Worm (Caenorhabditis elegans) whole organism, young adult: ENCODE data around the gene rnf-113.

ENCODE experiments used
- B0019.2 ChIP-seq: fragments of 200-800 bp; sonication (Bioruptor generic); conservative IDR thresholded peaks from 2 replicates; pipeline ENCODE4 v1.3.6; 2022; ENCODE audit warnings: missing genetic modification reagents, missing genetic modification characterization, missing compliant biosample characterization
- B0336.3 ChIP-seq: fragments of 200-800 bp; sonication (Bioruptor generic); IDR thresholded peaks from 2 replicates; pipeline ENCODE4 v1.3.6; 2022; ENCODE audit warnings: missing genetic modification characterization, missing compliant biosample characterization
- C17E4.6 ChIP-seq: fragments of 200-800 bp; sonication (Bioruptor generic); IDR thresholded peaks from 2 replicates; pipeline ENCODE4 v1.3.6; 2022; ENCODE audit warnings: missing genetic modification reagents, missing genetic modification characterization, missing compliant biosample characterization
- D2030.7 ChIP-seq: fragments of 200-800 bp; sonication (Bioruptor generic); IDR thresholded peaks from 2 replicates; pipeline ENCODE4 v1.3.6; 2022; ENCODE audit warnings: missing genetic modification reagents, missing genetic modification characterization, missing compliant biosample characterization
- F22D6.2 ChIP-seq: sonication (generic microtip); optimal IDR thresholded peaks from 2 replicates; lab custom pipeline; 2016; ENCODE audit warnings: mild to moderate bottlenecking, missing genetic modification characterization, missing compliant biosample characterization
- F37B4.10 ChIP-seq: fragments of 200-800 bp; sonication (Bioruptor generic); IDR thresholded peaks from 2 replicates; pipeline ENCODE4 v1.3.6; 2022; ENCODE audit warnings: missing genetic modification characterization, missing compliant biosample characterization
- F49E8.2 ChIP-seq: sonication (generic microtip); optimal IDR thresholded peaks from 3 replicates; lab custom pipeline; 2017; ENCODE audit warnings: missing genetic modification characterization, mild to moderate bottlenecking, missing compliant biosample characterization, antibody characterized with exemption, moderate library complexity; ENCODE audit not compliant: insufficient read depth
- F52B5.7 ChIP-seq: sonication (generic microtip); optimal IDR thresholded peaks from 2 replicates; lab custom pipeline; 2016; ENCODE audit warnings: mild to moderate bottlenecking, missing genetic modification characterization, missing compliant biosample characterization
- F55B11.4 ChIP-seq: sonication (generic microtip); optimal IDR thresholded peaks from 2 replicates; lab custom pipeline; 2016; ENCODE audit warnings: missing compliant biosample characterization, missing genetic modification characterization, borderline replicate concordance; ENCODE audit not compliant: insufficient read depth
- F57A8.1 ChIP-seq: fragments of 200-800 bp; sonication (Bioruptor generic); optimal IDR thresholded peaks from 2 replicates; lab custom pipeline; 2018; ENCODE audit warnings: mild to moderate bottlenecking, missing genetic modification characterization, moderate library complexity, missing compliant biosample characterization
- F57C9.4 ChIP-seq: sonication (generic microtip); optimal IDR thresholded peaks from 2 replicates; lab custom pipeline; 2017; ENCODE audit warnings: mild to moderate bottlenecking, missing genetic modification characterization, missing compliant biosample characterization
- K12H6.12 ChIP-seq: fragments of 200-800 bp; sonication (Bioruptor generic); optimal IDR thresholded peaks from 2 replicates; lab custom pipeline; 2018; ENCODE audit warnings: mild to moderate bottlenecking, missing genetic modification characterization, missing compliant biosample characterization
- Y53G8AR.9 ChIP-seq: fragments of 200-800 bp; sonication (Bioruptor generic); conservative IDR thresholded peaks from 2 replicates; pipeline ENCODE4 v1.3.6; 2022; ENCODE audit warnings: missing genetic modification reagents, missing genetic modification characterization, missing compliant biosample characterization
- ZK185.1 ChIP-seq: sonication (generic microtip); optimal IDR thresholded peaks from 2 replicates; lab custom pipeline; 2016; ENCODE audit warnings: mild to moderate bottlenecking, missing genetic modification characterization, missing compliant biosample characterization; ENCODE audit not compliant: poor library complexity, severe bottlenecking
- ama-1 ChIP-seq, 3 experiments: fragments of 150-350 bp in 1 of 3; sonication (generic microtip) in 2 of 3; optimal IDR thresholded peaks; 2 replicates each; lab custom pipeline; 2014 to 2018; ENCODE audit warnings: missing biosample characterization in 2 of 3, missing genetic modification characterization in 2 of 3, missing genetic modification reagents in 2 of 3
- aptf-3 ChIP-seq: fragments of 200-800 bp; sonication (Bioruptor generic); IDR thresholded peaks from 2 replicates; pipeline ENCODE4 v1.3.6; 2022; ENCODE audit warnings: missing genetic modification characterization, missing compliant biosample characterization
- atf-7 ChIP-seq: sonication (generic microtip); optimal IDR thresholded peaks from 2 replicates; lab custom pipeline; 2017; ENCODE audit warnings: mild to moderate bottlenecking, missing genetic modification characterization, missing compliant biosample characterization
- attf-6 ChIP-seq: fragments of 200-800 bp; sonication (Bioruptor generic); IDR thresholded peaks from 2 replicates; pipeline ENCODE4 v1.3.6; 2022; ENCODE audit warnings: missing genetic modification reagents, missing genetic modification characterization, missing compliant biosample characterization
- bed-2 ChIP-seq: fragments of 200-800 bp; sonication (Bioruptor generic); IDR thresholded peaks from 2 replicates; pipeline ENCODE4 v1.3.6; 2022; ENCODE audit warnings: missing genetic modification reagents, missing genetic modification characterization, missing compliant biosample characterization
- cebp-1 ChIP-seq, 2 experiments: fragments of 200-800 bp in 1 of 2; sonication (Bioruptor generic) in 1 of 2; sonication (generic microtip) in 1 of 2; IDR thresholded peaks in 1 of 2; optimal IDR thresholded peaks in 1 of 2; 2 replicates each; pipeline versions ENCODE4 v1.3.6 to Lab custom; 2017 to 2022; ENCODE audit warnings: missing compliant biosample characterization in 2 of 2, missing genetic modification characterization in 2 of 2, mild to moderate bottlenecking in 1 of 2, missing genetic modification reagents in 1 of 2, moderate library complexity in 1 of 2
- ceh-79 ChIP-seq: sonication (generic microtip); optimal IDR thresholded peaks from 2 replicates; lab custom pipeline; 2017; ENCODE audit warnings: mild to moderate bottlenecking, missing genetic modification characterization, missing compliant biosample characterization
- chd-7 ChIP-seq: sonication (generic microtip); optimal IDR thresholded peaks from 2 replicates; lab custom pipeline; 2016; ENCODE audit warnings: mild to moderate bottlenecking, missing genetic modification characterization, moderate library complexity, missing compliant biosample characterization
- dox-1 ChIP-seq: fragments of 200-800 bp; sonication (Bioruptor generic); IDR thresholded peaks from 2 replicates; pipeline ENCODE4 v1.3.6; 2022; ENCODE audit warnings: missing genetic modification reagents, missing genetic modification characterization, missing compliant biosample characterization
- dpff-1 ChIP-seq: sonication (generic microtip); optimal IDR thresholded peaks from 2 replicates; lab custom pipeline; 2017; ENCODE audit warnings: mild to moderate bottlenecking, missing genetic modification characterization, missing compliant biosample characterization
- efl-1 ChIP-seq: fragments of 150-350 bp; optimal IDR thresholded peaks from 2 replicates; lab custom pipeline; 2014; ENCODE audit warnings: missing biosample characterization, missing genetic modification reagents, missing genetic modification characterization
- egrh-3 ChIP-seq: fragments of 200-800 bp; sonication (Bioruptor generic); IDR thresholded peaks from 2 replicates; pipeline ENCODE4 v1.3.6; 2022; ENCODE audit warnings: missing genetic modification reagents, missing genetic modification characterization, missing compliant biosample characterization
- hmg-20 ChIP-seq: fragments of 200-800 bp; sonication (Bioruptor generic); IDR thresholded peaks from 2 replicates; pipeline ENCODE4 v1.3.6; 2022; ENCODE audit warnings: missing genetic modification reagents, missing genetic modification characterization, missing compliant biosample characterization
- hsf-1 ChIP-seq: fragments of 200-800 bp; sonication (Bioruptor generic); IDR thresholded peaks from 2 replicates; pipeline ENCODE4 v1.3.6; 2022; ENCODE audit warnings: missing genetic modification reagents, missing genetic modification characterization, missing compliant biosample characterization
- lin-54 ChIP-seq: fragments of 200-800 bp; sonication (Bioruptor generic); optimal IDR thresholded peaks from 2 replicates; lab custom pipeline; 2018; ENCODE audit warnings: mild to moderate bottlenecking, missing genetic modification characterization, missing compliant biosample characterization
- lsl-1 ChIP-seq: fragments of 200-800 bp; sonication (Bioruptor generic); optimal IDR thresholded peaks from 2 replicates; lab custom pipeline; 2018; ENCODE audit warnings: mild to moderate bottlenecking, missing genetic modification characterization, moderate library complexity, missing compliant biosample characterization
- lsy-27 ChIP-seq: sonication (generic microtip); optimal IDR thresholded peaks from 2 replicates; lab custom pipeline; 2017; ENCODE audit warnings: missing genetic modification characterization, mild to moderate bottlenecking, missing compliant biosample characterization, antibody characterized with exemption, missing genotype, borderline replicate concordance; ENCODE audit not compliant: insufficient read depth
- mxl-1 ChIP-seq: sonication (generic microtip); optimal IDR thresholded peaks from 2 replicates; lab custom pipeline; 2016; ENCODE audit warnings: missing genetic modification characterization, missing compliant biosample characterization
- nfya-2 ChIP-seq: fragments of 200-800 bp; sonication (Bioruptor generic); IDR thresholded peaks from 2 replicates; pipeline ENCODE4 v1.3.6; 2022; ENCODE audit warnings: missing genetic modification reagents, missing genetic modification characterization, missing compliant biosample characterization
- nfyb-1 ChIP-seq: fragments of 200-800 bp; sonication (Bioruptor generic); IDR thresholded peaks from 2 replicates; pipeline ENCODE4 v1.3.6; 2022; ENCODE audit warnings: missing genetic modification reagents, missing genetic modification characterization, missing compliant biosample characterization
- nhr-120 ChIP-seq: fragments of 200-800 bp; sonication (Bioruptor generic); IDR thresholded peaks from 2 replicates; pipeline ENCODE4 v1.3.6; 2022; ENCODE audit warnings: missing genetic modification characterization, missing compliant biosample characterization
- nhr-179 ChIP-seq: sonication (generic microtip); optimal IDR thresholded peaks from 2 replicates; lab custom pipeline; 2016; ENCODE audit warnings: mild to moderate bottlenecking, missing genetic modification characterization, missing compliant biosample characterization
- nhr-27 ChIP-seq: fragments of 200-800 bp; sonication (Bioruptor generic); optimal IDR thresholded peaks from 2 replicates; lab custom pipeline; 2018; ENCODE audit warnings: mild to moderate bottlenecking, missing genetic modification characterization, moderate library complexity, missing compliant biosample characterization
- nhr-80 ChIP-seq: sonication (generic microtip); optimal IDR thresholded peaks from 2 replicates; lab custom pipeline; 2016; ENCODE audit warnings: missing genetic modification characterization, missing compliant biosample characterization
- pbrm-1 ChIP-seq: fragments of 200-800 bp; sonication (Bioruptor generic); IDR thresholded peaks from 2 replicates; pipeline ENCODE4 v1.3.6; 2022; ENCODE audit warnings: missing genetic modification reagents, missing genetic modification characterization, missing compliant biosample characterization
- rpc-1 ChIP-seq, 2 experiments: fragments of 150-350 bp in 1 of 2; sonication (generic microtip) in 1 of 2; optimal IDR thresholded peaks; 2 replicates each; lab custom pipeline; 2014 to 2018; ENCODE audit warnings: missing biosample characterization in 1 of 2, missing genetic modification characterization in 1 of 2, missing genetic modification reagents in 1 of 2, missing genotype in 1 of 2
- sea-2 ChIP-seq: fragments of 200-800 bp; sonication (Bioruptor generic); IDR thresholded peaks from 2 replicates; pipeline ENCODE4 v1.3.6; 2022; ENCODE audit warnings: missing genetic modification characterization, missing compliant biosample characterization
- snpc-3.4 ChIP-seq: sonication (generic microtip); optimal IDR thresholded peaks from 2 replicates; lab custom pipeline; 2017; ENCODE audit warnings: missing genetic modification characterization, mild to moderate bottlenecking, missing compliant biosample characterization, antibody characterized with exemption, moderate library complexity, missing genotype, missing genetic modification reagents
- tlf-1 ChIP-seq: fragments of 200-800 bp; sonication (Bioruptor generic); optimal IDR thresholded peaks from 2 replicates; lab custom pipeline; 2018; ENCODE audit warnings: mild to moderate bottlenecking, missing genetic modification characterization, missing compliant biosample characterization
- unc-130 ChIP-seq: sonication (generic microtip); optimal IDR thresholded peaks from 2 replicates; lab custom pipeline; 2016; ENCODE audit warnings: missing genetic modification reagents, missing genetic modification characterization, missing compliant biosample characterization
- unc-62 ChIP-seq: fragments of 150-350 bp; optimal IDR thresholded peaks from 2 replicates; lab custom pipeline; 2014; ENCODE audit warnings: missing biosample characterization, missing genetic modification reagents, missing genetic modification characterization
- ztf-22 ChIP-seq: fragments of 200-800 bp; sonication (Bioruptor generic); optimal IDR thresholded peaks from 2 replicates; lab custom pipeline; 2018; ENCODE audit warnings: mild to moderate bottlenecking, missing genetic modification characterization, moderate library complexity, missing compliant biosample characterization
- ztf-25 ChIP-seq: fragments of 200-800 bp; sonication (Bioruptor generic); IDR thresholded peaks from 2 replicates; pipeline ENCODE4 v1.3.6; 2022; ENCODE audit warnings: missing genetic modification reagents, missing genetic modification characterization, missing compliant biosample characterization

The rnf-113 gene

DNA sequence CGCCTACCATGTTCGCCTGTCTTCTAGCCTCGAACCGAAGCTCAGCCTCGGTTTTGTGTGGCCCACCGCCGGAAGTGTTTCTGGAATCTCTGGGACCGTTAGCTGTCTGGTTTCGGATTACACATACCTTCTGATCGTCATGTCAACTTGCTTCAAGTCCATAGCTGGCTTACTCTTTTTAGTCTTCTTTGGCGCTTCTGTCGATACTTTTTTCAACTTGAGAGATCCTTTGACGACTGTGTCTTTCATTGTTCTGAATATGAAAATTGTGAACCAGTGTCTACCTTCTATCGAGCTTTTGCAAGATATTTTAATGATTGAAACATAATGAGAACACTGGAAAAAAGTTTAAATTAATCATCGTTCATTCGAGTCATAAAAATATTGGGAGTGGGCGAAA lies 16.9 kb downstream of the rnf-113 start, which contains the start of gene K01G5.8:
Gene K01G5.8 (minus strand): TSS at position 255 of the 400 bp plus-strand sequence.
- TF ChIP-seq F49E8.2 (tag; lab: Kevin White, UChicago): peak; percentile 48
- TF ChIP-seq sea-2 (GFP tag; lab: Robert Waterston, UW): no peak
- TF ChIP-seq unc-62 (GFP tag; lab: Kevin White, UChicago): no peak
- TF ChIP-seq nhr-120 (GFP tag; lab: Robert Waterston, UW): no peak
- TF ChIP-seq ztf-22 (GFP tag; lab: Kevin White, UChicago): no peak
- TF ChIP-seq F57A8.1 (GFP tag; lab: Kevin White, UChicago): no peak
- TF ChIP-seq unc-130: no peak
- no peak for TF ChIP-seq hmg-20
- TF ChIP-seq nfyb-1 (GFP tag; lab: Robert Waterston, UW): 0 out of 2 replicates have a peak, but pooled peaks have one; percentile 12
- no peak for TF ChIP-seq mxl-1 (tag; lab: Kevin White, UChicago)
- TF ChIP-seq efl-1 (GFP tag; lab: Kevin White, UChicago): peak; percentile 20
- no peak for TF ChIP-seq K12H6.12 (tag; lab: Kevin White, UChicago)
- TF ChIP-seq Y53G8AR.9 (GFP tag; lab: Robert Waterston, UW): peak; percentile 61; the same call in 1 of the 2 replicates
- peak; percentile 50; the same call in 1 of the 2 replicates for TF ChIP-seq D2030.7 (GFP tag; lab: Robert Waterston, UW)
- TF ChIP-seq tlf-1 (GFP tag; lab: Kevin White, UChicago): peak; percentile 46
- no peak for TF ChIP-seq dpff-1
- TF ChIP-seq F22D6.2 (tag; lab: Kevin White, UChicago): no peak
- no peak for TF ChIP-seq F55B11.4 (tag; lab: Kevin White, UChicago)
- no peak for TF ChIP-seq ZK185.1 (tag; lab: Kevin White, UChicago)
- no peak for TF ChIP-seq aptf-3 (GFP tag; lab: Robert Waterston, UW)
- peak; percentile 66 for TF ChIP-seq hsf-1
- TF ChIP-seq atf-7: no peak
- TF ChIP-seq ztf-25 (GFP tag; lab: Robert Waterston, UW): no peak
- TF ChIP-seq rpc-1 (optimal IDR thresholded peaks at IDR 0.05; lab: Kevin White, UChicago): no peak
- no peak for TF ChIP-seq rpc-1 (tag; optimal IDR thresholded peaks at IDR 0.05; lab: Kevin White, UChicago)
- no peak for TF ChIP-seq pbrm-1 (GFP tag; lab: Robert Waterston, UW)
- no peak; the same call in 1 of the 2 replicates for TF ChIP-seq cebp-1 (GFP tag; IDR thresholded peaks at IDR 0.05; lab: Robert Waterston, UW)
- TF ChIP-seq cebp-1 (tag; optimal IDR thresholded peaks at IDR 0.05; lab: Kevin White, UChicago): peak; percentile 9
- TF ChIP-seq C17E4.6 (GFP tag; lab: Robert Waterston, UW): no peak
- no peak for TF ChIP-seq F57C9.4
- no peak for TF ChIP-seq B0019.2 (GFP tag; lab: Robert Waterston, UW)
- TF ChIP-seq B0336.3 (GFP tag; lab: Robert Waterston, UW): peak; percentile 26; the same call in 1 of the 2 replicates
- no peak for TF ChIP-seq attf-6
- no peak for TF ChIP-seq F52B5.7 (tag; lab: Kevin White, UChicago)
- TF ChIP-seq chd-7 (tag; lab: Kevin White, UChicago): no peak
- TF ChIP-seq nhr-179 (tag; lab: Kevin White, UChicago): no peak
- TF ChIP-seq dox-1 (GFP tag; lab: Robert Waterston, UW): no peak
- TF ChIP-seq bed-2: no peak
- no peak for TF ChIP-seq nfya-2 (GFP tag; lab: Robert Waterston, UW)
- TF ChIP-seq lsy-27 (tag; lab: Kevin White, UChicago): no peak
- TF ChIP-seq nhr-80 (tag; lab: Kevin White, UChicago): no peak
- peak; percentile 39 for TF ChIP-seq lin-54 (GFP tag; lab: Kevin White, UChicago)
- TF ChIP-seq F37B4.10 (GFP tag; lab: Robert Waterston, UW): no peak
- no peak for TF ChIP-seq lsl-1 (GFP tag; lab: Kevin White, UChicago)
- TF ChIP-seq ceh-79: no peak
- TF ChIP-seq ama-1 (optimal IDR thresholded peaks at IDR 0.05; lab: Kevin White, UChicago): peak; percentile 60
- peak in 1 of 2 experiments; percentile 10 for TF ChIP-seq ama-1 (GFP tag; optimal IDR thresholded peaks at IDR 0.05; lab: Kevin White, UChicago)
- TF ChIP-seq nhr-27 (tag; lab: Kevin White, UChicago): peak; percentile 14
- no peak for TF ChIP-seq snpc-3.4 (tag; lab: Kevin White, UChicago)
- no peak for TF ChIP-seq egrh-3 (GFP tag; lab: Robert Waterston, UW)
